Worm (Caenorhabditis elegans) whole organism, L3 larva: ENCODE data around the gene srb-17.
A peak's percentile ranks its signal among the peaks of the same experiment; 100 is the strongest.

ENCODE experiments used
- aly-2 ChIP-seq: fragments of 150-350 bp; optimal IDR thresholded peaks from 2 replicates; lab custom pipeline; 2014; ENCODE audit warnings: missing biosample characterization, missing genetic modification characterization
- ama-1 ChIP-seq: fragments of 150-350 bp; optimal IDR thresholded peaks from 2 replicates; lab custom pipeline; 2018
- ceh-16 ChIP-seq: sonication (generic microtip); optimal IDR thresholded peaks from 2 replicates; lab custom pipeline; 2017; ENCODE audit warnings: missing biosample characterization, missing genetic modification characterization
- ceh-28 ChIP-seq: fragments of 150-350 bp; optimal IDR thresholded peaks from 2 replicates; lab custom pipeline; 2014; ENCODE audit warnings: missing biosample characterization, missing genetic modification reagents, missing genetic modification characterization
- ceh-82 ChIP-seq: fragments of 150-350 bp; optimal IDR thresholded peaks from 2 replicates; lab custom pipeline; 2014; ENCODE audit warnings: missing biosample characterization, missing genetic modification characterization
- daf-12 ChIP-seq: fragments of 150-350 bp; optimal IDR thresholded peaks from 2 replicates; lab custom pipeline; 2014; ENCODE audit warnings: missing biosample characterization, missing genetic modification reagents, missing genetic modification characterization
- egl-27 ChIP-seq: sonication (generic microtip); optimal IDR thresholded peaks from 4 replicates; lab custom pipeline; 2017; ENCODE audit warnings: missing biosample characterization, missing genetic modification reagents, missing genetic modification characterization
- egl-5 ChIP-seq: fragments of 150-350 bp; optimal IDR thresholded peaks from 2 replicates; lab custom pipeline; 2017; ENCODE audit warnings: missing biosample characterization, missing genetic modification reagents, missing genetic modification characterization, inconsistent platforms
- elt-2 ChIP-seq: sonication (generic microtip); optimal IDR thresholded peaks from 2 replicates; lab custom pipeline; 2016; ENCODE audit warnings: missing genetic modification reagents, mild to moderate bottlenecking, missing genetic modification characterization, missing compliant biosample characterization
- fkh-10 ChIP-seq: sonication (generic microtip); optimal IDR thresholded peaks from 2 replicates; lab custom pipeline; 2017; ENCODE audit warnings: missing biosample characterization, missing genetic modification reagents, missing genetic modification characterization
- fkh-2 ChIP-seq: fragments of 150-350 bp; optimal IDR thresholded peaks from 2 replicates; lab custom pipeline; 2014; ENCODE audit warnings: missing biosample characterization, missing genetic modification reagents, missing genetic modification characterization
- fos-1 ChIP-seq: fragments of 150-350 bp; optimal IDR thresholded peaks from 2 replicates; lab custom pipeline; 2014; ENCODE audit warnings: missing biosample characterization, missing genetic modification characterization
- hmg-11 ChIP-seq: sonication (generic microtip); optimal IDR thresholded peaks from 2 replicates; lab custom pipeline; 2016; ENCODE audit warnings: missing genetic modification characterization, missing compliant biosample characterization
- jun-1 ChIP-seq: fragments of 150-350 bp; optimal IDR thresholded peaks from 2 replicates; lab custom pipeline; 2014; ENCODE audit warnings: missing biosample characterization, missing genetic modification reagents, missing genetic modification characterization
- lin-15B ChIP-seq: fragments of 150-350 bp; optimal IDR thresholded peaks from 2 replicates; lab custom pipeline; 2014; ENCODE audit warnings: missing biosample characterization, missing genetic modification characterization
- lin-39 ChIP-seq: fragments of 150-350 bp; optimal IDR thresholded peaks from 2 replicates; lab custom pipeline; 2018; ENCODE audit warnings: missing biosample characterization, missing genetic modification reagents, missing genetic modification characterization
- lsy-12 ChIP-seq: sonication (generic microtip); optimal IDR thresholded peaks from 2 replicates; lab custom pipeline; 2016; ENCODE audit warnings: mild to moderate bottlenecking, missing genetic modification characterization, missing compliant biosample characterization
- mdl-1 ChIP-seq: fragments of 150-350 bp; optimal IDR thresholded peaks from 2 replicates; lab custom pipeline; 2014; ENCODE audit warnings: missing biosample characterization, missing genetic modification characterization
- nfya-1 ChIP-seq: sonication (generic microtip); optimal IDR thresholded peaks from 2 replicates; lab custom pipeline; 2017; ENCODE audit warnings: missing genetic modification characterization, mild to moderate bottlenecking, missing compliant biosample characterization, antibody characterized with exemption, moderate library complexity; ENCODE audit not compliant: insufficient read depth
- nhr-11 ChIP-seq: fragments of 150-350 bp; optimal IDR thresholded peaks from 2 replicates; lab custom pipeline; 2014; ENCODE audit warnings: missing biosample characterization, missing genetic modification characterization
- nhr-12 ChIP-seq: fragments of 150-350 bp; optimal IDR thresholded peaks from 2 replicates; lab custom pipeline; 2014; ENCODE audit warnings: missing biosample characterization, missing genetic modification characterization
- nhr-237 ChIP-seq: fragments of 150-350 bp; optimal IDR thresholded peaks from 2 replicates; lab custom pipeline; 2014; ENCODE audit warnings: missing biosample characterization, missing genetic modification characterization
- nhr-25 ChIP-seq: sonication (generic microtip); optimal IDR thresholded peaks from 2 replicates; lab custom pipeline; 2017; ENCODE audit warnings: missing biosample characterization, missing genetic modification characterization
- nhr-43 ChIP-seq: sonication (generic microtip); optimal IDR thresholded peaks from 2 replicates; lab custom pipeline; 2016; ENCODE audit warnings: mild to moderate bottlenecking, missing genetic modification characterization, missing compliant biosample characterization; ENCODE audit not compliant: poor library complexity, severe bottlenecking
- nhr-67 ChIP-seq: fragments of 150-350 bp; optimal IDR thresholded peaks from 2 replicates; lab custom pipeline; 2014; ENCODE audit warnings: missing biosample characterization, missing genetic modification characterization
- nhr-76 ChIP-seq: fragments of 150-350 bp; sonication (generic microtip); optimal IDR thresholded peaks from 5 replicates; lab custom pipeline; 2014; ENCODE audit warnings: missing biosample characterization, missing genetic modification characterization
- nhr-77 ChIP-seq: fragments of 150-350 bp; optimal IDR thresholded peaks from 2 replicates; lab custom pipeline; 2014; ENCODE audit warnings: missing biosample characterization, missing genetic modification characterization
- pha-4 ChIP-seq: fragments of 150-350 bp; optimal IDR thresholded peaks from 2 replicates; lab custom pipeline; 2014; ENCODE audit warnings: missing biosample characterization, missing genetic modification reagents, missing genetic modification characterization
- pqm-1 ChIP-seq: fragments of 150-350 bp; optimal IDR thresholded peaks from 2 replicates; lab custom pipeline; 2017; ENCODE audit warnings: missing biosample characterization, missing genetic modification characterization, inconsistent platforms
- sea-2 ChIP-seq: fragments of 150-350 bp; sonication (generic microtip); optimal IDR thresholded peaks from 4 replicates; lab custom pipeline; 2014; ENCODE audit warnings: missing biosample characterization, missing genetic modification reagents, missing genetic modification characterization
- skn-1 ChIP-seq: fragments of 150-350 bp; optimal IDR thresholded peaks from 2 replicates; lab custom pipeline; 2014; ENCODE audit warnings: missing biosample characterization, missing genetic modification characterization
- snpc-4 ChIP-seq: fragments of 150-350 bp; optimal IDR thresholded peaks from 2 replicates; lab custom pipeline; 2014; ENCODE audit warnings: missing biosample characterization, missing genetic modification characterization
- tbx-2 ChIP-seq: sonication (generic microtip); optimal IDR thresholded peaks from 2 replicates; lab custom pipeline; 2016; ENCODE audit warnings: mild to moderate bottlenecking, missing genetic modification characterization, missing compliant biosample characterization
- unc-62 ChIP-seq: fragments of 150-350 bp; sonication (generic microtip); optimal IDR thresholded peaks from 4 replicates; lab custom pipeline; 2014; ENCODE audit warnings: missing biosample characterization, missing genetic modification reagents, missing genetic modification characterization
- zag-1 ChIP-seq: fragments of 150-350 bp; optimal IDR thresholded peaks from 2 replicates; lab custom pipeline; 2014; ENCODE audit warnings: missing biosample characterization, missing genetic modification characterization
- ztf-11 ChIP-seq: fragments of 150-350 bp; optimal IDR thresholded peaks from 2 replicates; lab custom pipeline; 2014; ENCODE audit warnings: missing biosample characterization, missing genetic modification characterization

Gene srb-17

DNA sequence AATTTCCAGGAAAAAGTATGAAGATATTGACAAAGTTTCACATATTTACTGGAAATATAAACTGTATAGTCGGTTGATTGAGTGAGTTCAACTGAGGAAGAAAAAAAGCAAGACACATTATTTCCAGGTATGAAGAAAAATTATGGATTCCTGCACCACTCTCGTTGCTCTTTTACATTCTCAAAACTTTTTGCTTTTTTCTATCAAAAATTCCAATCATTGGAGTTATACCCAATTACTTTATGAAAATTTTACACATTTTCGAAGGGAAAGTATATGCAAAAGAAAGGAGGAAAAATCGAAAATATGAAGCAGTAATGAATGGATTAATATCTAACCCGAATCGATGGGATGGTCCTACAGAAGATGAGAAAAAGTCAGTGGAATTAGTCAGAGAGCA, 14.1 kb downstream of the srb-17 start:
- TF ChIP-seq nhr-25: no peak
- TF ChIP-seq fos-1 (tag; lab: Kevin White, UChicago): no peak

DNA sequence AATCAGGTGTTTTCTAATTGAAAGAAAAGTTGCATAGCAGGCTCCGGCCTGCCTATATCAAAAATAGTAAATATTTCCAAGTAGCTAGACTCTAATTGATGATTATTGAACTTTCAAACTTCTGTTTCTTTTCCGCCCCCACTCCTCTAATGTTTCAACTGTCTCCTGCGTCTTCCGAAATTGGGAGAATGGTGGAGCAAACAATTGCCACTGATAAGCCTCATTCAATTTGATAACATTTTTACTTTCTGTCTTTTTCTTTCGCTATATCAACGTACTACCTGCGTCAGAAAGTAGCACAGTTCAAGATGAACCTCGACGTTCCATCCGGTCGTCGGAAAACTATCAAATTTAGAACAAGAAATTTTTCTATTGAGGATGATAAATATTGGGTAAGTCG, 18.1 kb downstream of the srb-17 start, which contains the start of gene F13B12.3:
Gene F13B12.3 (plus strand): TSS at position 223 of the 400 bp plus-strand sequence.
- TF ChIP-seq unc-62 (GFP tag; lab: Kevin White, UChicago) (no peak), egl-5 (tag; lab: Kevin White, UChicago) (no peak), mdl-1 (no peak), ceh-16 (tag; lab: Kevin White, UChicago) (no peak), nhr-11 (no peak), snpc-4 (tag; lab: Kevin White, UChicago) (no peak), nfya-1 (tag; lab: Kevin White, UChicago) (no peak), sea-2 (GFP tag; lab: Kevin White, UChicago) (no peak), zag-1 (tag; lab: Kevin White, UChicago) (no peak), fkh-2 (tag; lab: Kevin White, UChicago) (no peak), ztf-11 (tag; lab: Kevin White, UChicago) (no peak), pqm-1 (tag; lab: Kevin White, UChicago) (peak; percentile 90), fkh-10 (no peak), nhr-43 (tag; lab: Kevin White, UChicago) (no peak), jun-1 (tag; lab: Kevin White, UChicago) (no peak), nhr-25 (no peak), hmg-11 (tag; lab: Kevin White, UChicago) (no peak), elt-2 (tag; lab: Kevin White, UChicago) (peak; percentile 90), pha-4 (tag; lab: Kevin White, UChicago) (peak; percentile 15), nhr-76 (tag; lab: Kevin White, UChicago) (no peak), fos-1 (tag; lab: Kevin White, UChicago) (no peak), nhr-237 (tag; lab: Kevin White, UChicago) (no peak), daf-12 (tag; lab: Kevin White, UChicago) (no peak)

DNA sequence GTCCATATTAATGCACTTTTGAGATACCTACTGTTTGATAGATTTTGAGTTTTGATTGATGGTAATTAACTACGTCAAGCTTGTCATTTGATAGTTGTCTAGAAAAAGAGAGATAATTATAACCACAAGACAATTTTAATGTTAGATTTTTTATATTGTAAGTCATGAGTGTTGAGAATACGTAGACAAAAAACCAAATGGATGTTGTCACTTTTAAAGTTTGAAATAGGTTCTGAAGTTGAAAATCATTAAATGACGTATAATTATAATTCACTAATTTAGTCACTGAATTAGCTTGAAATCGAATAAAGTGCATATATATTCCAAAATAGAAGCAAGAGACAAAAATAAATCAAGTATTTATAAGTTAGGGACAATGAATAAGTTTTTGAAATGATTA, 19.9 kb downstream of the srb-17 start:
- TF ChIP-seq nhr-237 (tag; lab: Kevin White, UChicago) (no peak), ztf-11 (tag; lab: Kevin White, UChicago) (no peak), elt-2 (tag; lab: Kevin White, UChicago) (no peak), ama-1 (lab: Kevin White, UChicago) (no peak), mdl-1 (no peak), egl-27 (tag; lab: Kevin White, UChicago) (no peak), lin-39 (tag; lab: Kevin White, UChicago) (no peak), nfya-1 (tag; lab: Kevin White, UChicago) (no peak), ceh-82 (tag; lab: Kevin White, UChicago) (no peak), nhr-67 (tag; lab: Kevin White, UChicago) (no peak), nhr-11 (no peak), pqm-1 (tag; lab: Kevin White, UChicago) (no peak), lsy-12 (tag; lab: Kevin White, UChicago) (no peak), skn-1 (no peak), fos-1 (tag; lab: Kevin White, UChicago) (no peak), daf-12 (tag; lab: Kevin White, UChicago) (no peak), ceh-28 (tag; lab: Kevin White, UChicago) (no peak)

DNA sequence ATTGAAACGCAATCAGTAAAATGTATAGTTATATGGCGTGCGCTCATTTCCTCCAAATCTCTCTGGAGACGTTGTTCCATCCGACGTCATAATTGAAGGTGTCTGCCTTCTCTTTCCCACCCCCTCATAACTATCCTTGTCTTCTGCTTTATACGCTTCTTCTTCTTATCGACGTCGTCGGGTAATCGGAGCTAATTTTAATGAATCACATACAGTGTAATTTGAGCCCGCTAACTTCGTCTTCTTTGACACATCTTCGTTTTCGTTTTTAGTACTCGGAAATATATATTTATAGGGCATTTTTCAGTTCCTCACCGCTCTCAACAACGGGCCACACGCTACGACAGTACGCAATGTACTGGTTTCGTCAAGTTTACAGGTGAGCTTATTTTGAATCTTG, 20.6 kb downstream of the srb-17 start, which contains the start of gene ins-1:
Gene ins-1 (plus strand): TSS at position 301 of the 400 bp plus-strand sequence.
- no peak for TF ChIP-seq aly-2 (tag; lab: Kevin White, UChicago)
- no peak for TF ChIP-seq snpc-4 (tag; lab: Kevin White, UChicago)

DNA sequence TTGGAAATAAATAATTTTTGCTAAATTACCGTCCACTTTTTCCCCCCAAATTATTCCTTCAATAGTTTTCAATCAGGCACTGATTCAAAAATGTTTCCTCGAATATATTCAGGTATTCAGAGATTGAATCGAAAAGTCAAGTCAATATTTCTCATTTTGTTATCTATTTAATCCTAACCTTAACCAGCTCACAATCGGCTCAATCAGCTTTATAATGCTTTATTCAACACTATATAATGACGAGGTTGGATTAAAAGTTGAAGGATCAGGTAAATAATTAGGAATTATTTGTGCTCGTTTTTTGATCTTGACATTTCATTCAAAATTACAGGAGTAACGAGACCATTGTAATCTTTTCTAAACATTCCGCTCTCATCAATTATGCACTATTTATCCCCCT, 26.5 kb downstream of the srb-17 start:
- TF ChIP-seq lsy-12 (tag; lab: Kevin White, UChicago) (no peak), sea-2 (GFP tag; lab: Kevin White, UChicago) (no peak), nfya-1 (tag; lab: Kevin White, UChicago) (no peak), lin-15B (tag; lab: Kevin White, UChicago) (no peak), fkh-2 (tag; lab: Kevin White, UChicago) (no peak), tbx-2 (tag; lab: Kevin White, UChicago) (no peak), nhr-77 (tag; lab: Kevin White, UChicago) (no peak), nhr-12 (tag; lab: Kevin White, UChicago) (no peak), nhr-25 (no peak), nhr-43 (tag; lab: Kevin White, UChicago) (no peak), nhr-237 (tag; lab: Kevin White, UChicago) (no peak), snpc-4 (tag; lab: Kevin White, UChicago) (no peak), fkh-10 (no peak), zag-1 (tag; lab: Kevin White, UChicago) (no peak), skn-1 (no peak), nhr-11 (no peak)
